Fruit fly (Drosophila melanogaster) Kc167 (cell line): ENCODE measurements around the gene Dip-C.

ENCODE experiments used
- h ChIP-seq: fragments of >200 bp; optimal IDR thresholded peaks from 3 replicates; lab custom pipeline; 2018; ENCODE audit warnings: missing external identifiers
- insv ChIP-seq: fragments of >200 bp; optimal IDR thresholded peaks from 3 replicates; lab custom pipeline; 2018; ENCODE audit warnings: missing external identifiers
- psq ChIP-seq: fragments of >200 bp; optimal IDR thresholded peaks from 2 replicates; lab custom pipeline; 2017; ENCODE audit warnings: missing external identifiers
- ttk ChIP-seq: sonication (Bioruptor generic); optimal IDR thresholded peaks from 2 replicates; lab custom pipeline; 2017; ENCODE audit warnings: missing external identifiers

DNA sequence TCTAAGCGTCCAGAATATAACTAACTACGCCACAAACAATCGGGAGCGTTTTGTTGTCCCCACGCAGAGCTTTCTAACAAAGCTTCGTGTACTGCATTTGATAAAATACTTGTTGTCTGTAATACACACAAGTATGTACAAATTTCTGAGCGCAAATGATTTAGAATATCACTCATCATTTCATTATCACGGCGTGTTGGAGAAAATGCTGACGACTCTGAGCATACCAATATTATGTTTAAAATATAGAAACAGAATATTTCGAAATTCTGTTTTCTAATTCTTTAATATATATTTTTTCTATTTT is 7.7 kb downstream of the Dip-C start, which contains the start of gene Cyp9f2:
- TF ChIP-seq h (lab: Kevin White, UChicago) (no peak), psq (lab: Kevin White, UChicago) (no peak), insv (lab: Kevin White, UChicago) (no peak), ttk (lab: Kevin White, UChicago) (no peak)
